Fruit fly (Drosophila melanogaster) whole organism, adult: ENCODE results near the gene Sf3b5.

Source experiments
- CG1620 ChIP-seq: fragments of 200-800 bp; sonication (Bioruptor generic); optimal IDR thresholded peaks from 2 replicates; lab custom pipeline; 2016; ENCODE audit warnings: missing biosample characterization, missing genetic modification characterization
- CG5204 ChIP-seq: fragments of 200-800 bp; sonication (Bioruptor generic); optimal IDR thresholded peaks from 2 replicates; lab custom pipeline; 2016; ENCODE audit warnings: missing biosample characterization, missing genetic modification characterization
- CG7045 ChIP-seq: fragments of 200-800 bp; sonication (Bioruptor generic); optimal IDR thresholded peaks from 2 replicates; lab custom pipeline; 2017; ENCODE audit warnings: missing biosample characterization, mild to moderate bottlenecking, missing genetic modification characterization
- cnc ChIP-seq, 2 experiments: fragments of >200 bp; optimal IDR thresholded peaks; 2 replicates each; lab custom pipeline; 2017
- kay ChIP-seq: fragments of 200-800 bp; sonication (Bioruptor generic); peaks from one replicate; lab custom pipeline; 2016; ENCODE audit warnings: missing biosample characterization, missing genetic modification characterization, borderline replicate concordance
- toe ChIP-seq: fragments of 200-800 bp; sonication (Bioruptor generic); optimal IDR thresholded peaks from 2 replicates; lab custom pipeline; 2016; ENCODE audit warnings: missing biosample characterization, missing genetic modification characterization

DNA sequence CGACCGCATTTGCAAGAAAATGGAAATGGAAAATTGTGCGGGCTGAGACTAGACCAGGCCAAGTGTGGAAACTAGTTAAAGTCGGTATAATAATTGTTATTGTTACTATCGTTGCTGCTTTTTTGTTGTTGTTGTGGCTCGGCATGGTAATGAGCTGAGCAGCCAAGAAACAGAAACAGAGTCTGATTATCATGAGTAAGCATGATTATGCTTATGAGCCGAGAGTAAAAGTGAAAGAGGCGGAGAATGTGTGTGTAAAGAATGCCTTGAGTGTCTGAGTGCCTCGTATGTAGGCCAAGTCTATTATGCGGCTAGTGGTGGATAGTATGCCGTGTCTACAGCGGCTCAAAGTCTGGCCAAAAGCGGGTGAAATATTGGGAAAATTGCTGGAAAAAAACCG is 44.4 kb downstream of the Sf3b5 start:
- TF ChIP-seq CG1620, result no peak
- TF ChIP-seq cnc (optimal IDR thresholded peaks at IDR 0.05; lab: Kevin White, UChicago), result no peak
- TF ChIP-seq toe (GFP tag; lab: Kevin White, UChicago), result no peak
- no peak for TF ChIP-seq CG5204 (GFP tag; lab: Kevin White, UChicago)
- no peak for TF ChIP-seq kay (GFP tag; lab: Kevin White, UChicago)
- TF ChIP-seq CG7045 (GFP tag; lab: Kevin White, UChicago), result no peak
